Fruit fly (Drosophila melanogaster) whole organism, adult: ENCODE measurements around the gene CG12213.
A peak's percentile ranks its signal among the peaks of the same experiment; 100 is the strongest.

ENCODE experiments used
- CG11617 ChIP-seq: fragments of 200-800 bp; sonication (Bioruptor generic); optimal IDR thresholded peaks from 2 replicates; lab custom pipeline; 2017; ENCODE audit warnings: mild to moderate bottlenecking, missing biosample characterization, missing genetic modification reagents, missing genetic modification characterization
- CG12768 ChIP-seq: fragments of 200-800 bp; sonication (Bioruptor generic); optimal IDR thresholded peaks from 2 replicates; lab custom pipeline; 2017; ENCODE audit warnings: missing biosample characterization, missing genetic modification characterization, mild to moderate bottlenecking, moderate library complexity, missing genetic modification reagents
- CG14711 ChIP-seq: fragments of 200-800 bp; sonication (Bioruptor generic); optimal IDR thresholded peaks from 2 replicates; lab custom pipeline; 2018; ENCODE audit warnings: missing biosample characterization, mild to moderate bottlenecking, missing genetic modification characterization, moderate library complexity
- CG1620 ChIP-seq: fragments of 200-800 bp; sonication (Bioruptor generic); optimal IDR thresholded peaks from 2 replicates; lab custom pipeline; 2016; ENCODE audit warnings: missing biosample characterization, missing genetic modification characterization
- CG33017 ChIP-seq: fragments of 200-800 bp; sonication (Bioruptor generic); optimal IDR thresholded peaks from 2 replicates; lab custom pipeline; 2018; ENCODE audit warnings: missing biosample characterization, mild to moderate bottlenecking, missing genetic modification characterization, moderate library complexity
- CG5204 ChIP-seq: fragments of 200-800 bp; sonication (Bioruptor generic); optimal IDR thresholded peaks from 2 replicates; lab custom pipeline; 2016; ENCODE audit warnings: missing biosample characterization, missing genetic modification characterization
- CG7045 ChIP-seq: fragments of 200-800 bp; sonication (Bioruptor generic); optimal IDR thresholded peaks from 2 replicates; lab custom pipeline; 2017; ENCODE audit warnings: missing biosample characterization, mild to moderate bottlenecking, missing genetic modification characterization
- CG7101 ChIP-seq: fragments of 200-800 bp; sonication (Bioruptor generic); optimal IDR thresholded peaks from 2 replicates; lab custom pipeline; 2018; ENCODE audit warnings: missing biosample characterization, mild to moderate bottlenecking, missing genetic modification characterization, moderate library complexity
- Clk ChIP-seq: fragments of 200-800 bp; sonication (Bioruptor generic); optimal IDR thresholded peaks from 2 replicates; lab custom pipeline; 2017; ENCODE audit warnings: missing biosample characterization, missing genetic modification characterization
- Crg-1 ChIP-seq: fragments of 200-800 bp; sonication (Bioruptor generic); optimal IDR thresholded peaks from 2 replicates; lab custom pipeline; 2016; ENCODE audit warnings: missing biosample characterization, missing genetic modification characterization
- Hr96 ChIP-seq: fragments of 200-800 bp; sonication (Bioruptor generic); optimal IDR thresholded peaks from 2 replicates; lab custom pipeline; 2016; ENCODE audit warnings: missing biosample characterization, missing genetic modification characterization
- Mnt ChIP-seq: fragments of 200-800 bp; sonication (Bioruptor generic); optimal IDR thresholded peaks from 2 replicates; lab custom pipeline; 2016; ENCODE audit warnings: missing biosample characterization, mild to moderate bottlenecking, missing genetic modification characterization
- bab1 ChIP-seq: fragments of 200-800 bp; sonication (Bioruptor generic); optimal IDR thresholded peaks from 3 replicates; lab custom pipeline; 2019; ENCODE audit warnings: missing biosample characterization, mild to moderate bottlenecking, missing genetic modification characterization, moderate library complexity
- cic ChIP-seq: fragments of 200-800 bp; sonication (Bioruptor generic); optimal IDR thresholded peaks from 2 replicates; lab custom pipeline; 2017; ENCODE audit warnings: missing biosample characterization, mild to moderate bottlenecking, missing genetic modification characterization, moderate library complexity
- cnc ChIP-seq, 2 experiments: fragments of >200 bp; optimal IDR thresholded peaks; 2 replicates each; lab custom pipeline; 2017
- kay ChIP-seq: fragments of 200-800 bp; sonication (Bioruptor generic); peaks from one replicate; lab custom pipeline; 2016; ENCODE audit warnings: missing biosample characterization, missing genetic modification characterization, borderline replicate concordance
- ovo ChIP-seq: fragments of 200-800 bp; sonication (Bioruptor generic); optimal IDR thresholded peaks from 2 replicates; lab custom pipeline; 2016; ENCODE audit warnings: missing biosample characterization, missing genetic modification characterization
- pad ChIP-seq: fragments of 200-800 bp; sonication (Bioruptor generic); optimal IDR thresholded peaks from 3 replicates; lab custom pipeline; 2017; ENCODE audit warnings: missing biosample characterization, missing genetic modification characterization, mild to moderate bottlenecking, moderate library complexity, missing genetic modification reagents
- tj ChIP-seq: fragments of 200-800 bp; sonication (Bioruptor generic); optimal IDR thresholded peaks from 3 replicates; lab custom pipeline; 2017; ENCODE audit warnings: missing biosample characterization, mild to moderate bottlenecking, missing genetic modification characterization, moderate library complexity
- toe ChIP-seq: fragments of 200-800 bp; sonication (Bioruptor generic); optimal IDR thresholded peaks from 2 replicates; lab custom pipeline; 2016; ENCODE audit warnings: missing biosample characterization, missing genetic modification characterization

CG12213 gene

dm6 chr3R:12005417-12005816 is 37.9 kb upstream of the CG12213 start, which contains the start of gene Tk:
Gene Tk (minus strand): TSS chr3R:12005473.
- TF ChIP-seq Mnt (GFP tag; lab: Kevin White, UChicago) (no peak), CG12768 (GFP tag; lab: Kevin White, UChicago) (no peak), pad (GFP tag; lab: Kevin White, UChicago) (no peak), kay (GFP tag; lab: Kevin White, UChicago) (no peak), CG7045 (GFP tag; lab: Kevin White, UChicago) (no peak), cnc (optimal IDR thresholded peaks at IDR 0.05; lab: Kevin White, UChicago) (no peak), CG11617 (no peak), bab1 (GFP tag; lab: Kevin White, UChicago) (no peak), CG1620 (GFP tag; lab: Kevin White, UChicago) (no peak), Hr96 (GFP tag; lab: Kevin White, UChicago) (no peak), Clk (GFP tag; lab: Kevin White, UChicago) (no peak), ovo (no peak), tj (no peak)

- peak; percentile 31 for TF ChIP-seq tj
- TF ChIP-seq cnc (optimal IDR thresholded peaks at IDR 0.05; lab: Kevin White, UChicago) = no peak
These were observed 31.6 kb upstream of the CG12213 start, which contains the start of gene Ect3 for dm6 chr3R:11999074-11999473. Gene Ect3 (plus strand): TSS chr3R:11999278.

- TF ChIP-seq CG14711 (tag; lab: Kevin White, UChicago) (no peak), CG7101 (no peak), CG11617 (no peak), bab1 (GFP tag; lab: Kevin White, UChicago) (no peak), Crg-1 (GFP tag; lab: Kevin White, UChicago) (no peak), cic (GFP tag; lab: Kevin White, UChicago) (no peak), Mnt (GFP tag; lab: Kevin White, UChicago) (no peak), CG33017 (tag; lab: Kevin White, UChicago) (no peak), Clk (GFP tag; lab: Kevin White, UChicago) (no peak), toe (no peak), CG12768 (GFP tag; lab: Kevin White, UChicago) (no peak)
These were observed 30.6 kb upstream of the CG12213 start for dm6 chr3R:11998130-11998529.

- TF ChIP-seq Clk (GFP tag; lab: Kevin White, UChicago) = no peak
- TF ChIP-seq toe = no peak
- TF ChIP-seq CG7101 = no peak
- no peak for TF ChIP-seq Hr96 (GFP tag; lab: Kevin White, UChicago)
- no peak for TF ChIP-seq CG11617
- TF ChIP-seq ovo = no peak
- peak; percentile 26 for TF ChIP-seq CG12768 (GFP tag; lab: Kevin White, UChicago)
- TF ChIP-seq Mnt (GFP tag; lab: Kevin White, UChicago) = no peak
- peak; percentile 2 for TF ChIP-seq tj
- no peak for TF ChIP-seq CG14711 (tag; lab: Kevin White, UChicago)
These were observed 25.6 kb upstream of the CG12213 start, which contains the start of gene mfas for dm6 chr3R:11992934-11993670. Gene mfas (minus strand): TSS chr3R:11993315.

dm6 chr3R:11991538-11992164 is 24.2 kb upstream of the CG12213 start:
- TF ChIP-seq tj = peak; percentile 64
- no peak for TF ChIP-seq CG14711 (tag; lab: Kevin White, UChicago)

dm6 chr3R:11989996-11990395 is 22.5 kb upstream of the CG12213 start:
- TF ChIP-seq tj = peak; percentile 83
- TF ChIP-seq CG5204 (GFP tag; lab: Kevin White, UChicago) = no peak
- peak; percentile 62 for TF ChIP-seq kay (GFP tag; lab: Kevin White, UChicago)

- TF ChIP-seq pad (GFP tag; lab: Kevin White, UChicago) (no peak), CG7045 (GFP tag; lab: Kevin White, UChicago) (no peak), Mnt (GFP tag; lab: Kevin White, UChicago) (no peak), Crg-1 (GFP tag; lab: Kevin White, UChicago) (no peak)
These were observed 21.7 kb upstream of the CG12213 start for dm6 chr3R:11989206-11989605.

dm6 chr3R:11984862-11985261 is 17.4 kb upstream of the CG12213 start:
- TF ChIP-seq CG33017 (tag; lab: Kevin White, UChicago) = no peak
- no peak for TF ChIP-seq Clk (GFP tag; lab: Kevin White, UChicago)
- no peak for TF ChIP-seq bab1 (GFP tag; lab: Kevin White, UChicago)
- TF ChIP-seq Mnt (GFP tag; lab: Kevin White, UChicago) = no peak
- no peak for TF ChIP-seq Crg-1 (GFP tag; lab: Kevin White, UChicago)
- TF ChIP-seq CG14711 (tag; lab: Kevin White, UChicago) = no peak
- no peak for TF ChIP-seq CG1620 (GFP tag; lab: Kevin White, UChicago)
- no peak for TF ChIP-seq toe
- no peak for TF ChIP-seq tj
- no peak for TF ChIP-seq CG12768 (GFP tag; lab: Kevin White, UChicago)
- no peak for TF ChIP-seq CG11617
- no peak for TF ChIP-seq CG7101
- no peak for TF ChIP-seq CG7045 (GFP tag; lab: Kevin White, UChicago)
- no peak for TF ChIP-seq cnc (optimal IDR thresholded peaks at IDR 0.05; lab: Kevin White, UChicago)
- no peak for TF ChIP-seq ovo
- no peak for TF ChIP-seq CG5204 (GFP tag; lab: Kevin White, UChicago)
- no peak for TF ChIP-seq pad (GFP tag; lab: Kevin White, UChicago)
